Worm (Caenorhabditis elegans) whole organism, mixed stage, embryonic: Measurements from ENCODE around the gene btb-10.

ENCODE experiments used
- M03D4.4 ChIP-seq: sonication (generic microtip); optimal IDR thresholded peaks from 2 replicates; lab custom pipeline; 2017; ENCODE audit warnings: mild to moderate bottlenecking, missing genetic modification characterization, missing compliant biosample characterization
- bed-3 ChIP-seq: fragments of 200-800 bp; sonication (Bioruptor generic); optimal IDR thresholded peaks from 3 replicates; lab custom pipeline; 2018; ENCODE audit warnings: mild to moderate bottlenecking, missing genetic modification characterization, moderate library complexity, missing compliant biosample characterization
- blmp-1 ChIP-seq: fragments of 150-350 bp; optimal IDR thresholded peaks from 2 replicates; lab custom pipeline; 2014; ENCODE audit warnings: missing biosample characterization, missing genetic modification characterization
- ceh-39 ChIP-seq: fragments of 150-350 bp; optimal IDR thresholded peaks from 2 replicates; lab custom pipeline; 2014; ENCODE audit warnings: missing biosample characterization, missing genetic modification characterization
- ceh-43 ChIP-seq: fragments of 200-800 bp; sonication (Bioruptor generic); optimal IDR thresholded peaks from 2 replicates; lab custom pipeline; 2018; ENCODE audit warnings: mild to moderate bottlenecking, missing genetic modification characterization, moderate library complexity, missing compliant biosample characterization
- ces-1 ChIP-seq: fragments of 150-350 bp; optimal IDR thresholded peaks from 2 replicates; lab custom pipeline; 2014; ENCODE audit warnings: missing biosample characterization, missing genetic modification reagents, missing genetic modification characterization
- cnd-1 ChIP-seq: fragments of 200-800 bp; sonication (Bioruptor generic); optimal IDR thresholded peaks from 2 replicates; lab custom pipeline; 2018; ENCODE audit warnings: mild to moderate bottlenecking, missing genetic modification characterization, missing compliant biosample characterization
- drap-1 ChIP-seq: fragments of 200-800 bp; sonication (Bioruptor generic); optimal IDR thresholded peaks from 3 replicates; lab custom pipeline; 2018; ENCODE audit warnings: mild to moderate bottlenecking, missing genetic modification characterization, missing compliant biosample characterization
- elt-1 ChIP-seq: sonication (generic microtip); optimal IDR thresholded peaks from 2 replicates; lab custom pipeline; 2017; ENCODE audit warnings: missing genetic modification characterization, mild to moderate bottlenecking, missing compliant biosample characterization, antibody characterized with exemption, moderate library complexity, borderline replicate concordance; ENCODE audit not compliant: insufficient read depth
- elt-3 ChIP-seq: fragments of 150-350 bp; optimal IDR thresholded peaks from 2 replicates; lab custom pipeline; 2014; ENCODE audit warnings: missing biosample characterization, missing genetic modification characterization
- flh-1 ChIP-seq: fragments of 200-800 bp; sonication (Bioruptor generic); optimal IDR thresholded peaks from 2 replicates; lab custom pipeline; 2018; ENCODE audit warnings: mild to moderate bottlenecking, missing genetic modification characterization, moderate library complexity, missing compliant biosample characterization
- ham-2 ChIP-seq: fragments of 200-800 bp; sonication (Bioruptor generic); optimal IDR thresholded peaks from 2 replicates; lab custom pipeline; 2018; ENCODE audit warnings: mild to moderate bottlenecking, missing genetic modification characterization, missing compliant biosample characterization
- hlh-1 ChIP-seq: fragments of 150-350 bp; optimal IDR thresholded peaks from 2 replicates; lab custom pipeline; 2014; ENCODE audit warnings: missing biosample characterization, missing genetic modification reagents, missing genetic modification characterization
- lin-13 ChIP-seq: fragments of 150-350 bp; optimal IDR thresholded peaks from 2 replicates; lab custom pipeline; 2014; ENCODE audit warnings: missing biosample characterization, missing genetic modification characterization
- lin-32 ChIP-seq: fragments of 200-800 bp; sonication (Bioruptor generic); optimal IDR thresholded peaks from 2 replicates; lab custom pipeline; 2018; ENCODE audit warnings: mild to moderate bottlenecking, missing genetic modification characterization, missing compliant biosample characterization
- lsy-2 ChIP-seq: fragments of 150-350 bp; optimal IDR thresholded peaks from 2 replicates; lab custom pipeline; 2014; ENCODE audit warnings: missing biosample characterization, missing genetic modification characterization
- mab-5 ChIP-seq: fragments of 150-350 bp; optimal IDR thresholded peaks from 2 replicates; lab custom pipeline; 2014; ENCODE audit warnings: missing biosample characterization, missing genetic modification characterization
- mep-1 ChIP-seq: fragments of 150-350 bp; optimal IDR thresholded peaks from 2 replicates; lab custom pipeline; 2017; ENCODE audit warnings: missing biosample characterization, missing genetic modification reagents, missing genetic modification characterization, inconsistent platforms
- mls-2 ChIP-seq: sonication (generic microtip); optimal IDR thresholded peaks from 2 replicates; lab custom pipeline; 2016; ENCODE audit warnings: mild to moderate bottlenecking, missing genetic modification characterization, moderate library complexity, missing compliant biosample characterization
- nhr-12 ChIP-seq: fragments of 150-350 bp; optimal IDR thresholded peaks from 2 replicates; lab custom pipeline; 2014; ENCODE audit warnings: missing biosample characterization, missing genetic modification characterization
- nhr-2 ChIP-seq: fragments of 150-350 bp; optimal IDR thresholded peaks from 2 replicates; lab custom pipeline; 2014; ENCODE audit warnings: missing biosample characterization, missing genetic modification characterization
- nhr-237 ChIP-seq: fragments of 150-350 bp; optimal IDR thresholded peaks from 2 replicates; lab custom pipeline; 2014; ENCODE audit warnings: missing biosample characterization, missing genetic modification characterization
- nhr-28 ChIP-seq: fragments of 150-350 bp; optimal IDR thresholded peaks from 2 replicates; lab custom pipeline; 2014; ENCODE audit warnings: missing biosample characterization, missing genetic modification characterization
- nhr-76 ChIP-seq: sonication (generic microtip); optimal IDR thresholded peaks from 2 replicates; lab custom pipeline; 2017; ENCODE audit warnings: missing biosample characterization, missing genetic modification characterization
- pha-4 ChIP-seq: fragments of 150-350 bp; optimal IDR thresholded peaks from 2 replicates; lab custom pipeline; 2018; ENCODE audit warnings: missing biosample characterization, missing genetic modification reagents, missing genetic modification characterization
- sem-2 ChIP-seq: fragments of 200-800 bp; sonication (Bioruptor generic); optimal IDR thresholded peaks from 2 replicates; lab custom pipeline; 2018; ENCODE audit warnings: mild to moderate bottlenecking, missing genetic modification characterization, missing compliant biosample characterization
- snpc-4 ChIP-seq: fragments of 150-350 bp; optimal IDR thresholded peaks from 2 replicates; lab custom pipeline; 2014; ENCODE audit warnings: missing biosample characterization, missing genetic modification characterization
- sptf-1 ChIP-seq: sonication (generic microtip); optimal IDR thresholded peaks from 2 replicates; lab custom pipeline; 2017; ENCODE audit warnings: mild to moderate bottlenecking, missing genetic modification characterization, moderate library complexity, missing compliant biosample characterization
- tbx-8 ChIP-seq: fragments of 200-800 bp; sonication (Bioruptor generic); optimal IDR thresholded peaks from 2 replicates; lab custom pipeline; 2018; ENCODE audit warnings: mild to moderate bottlenecking, missing genetic modification characterization, moderate library complexity, missing compliant biosample characterization
- unc-120 ChIP-seq: sonication (generic microtip); optimal IDR thresholded peaks from 2 replicates; lab custom pipeline; 2017; ENCODE audit warnings: missing genetic modification characterization, missing compliant biosample characterization; ENCODE audit not compliant: poor library complexity, severe bottlenecking
- unc-39 ChIP-seq: fragments of 150-350 bp; optimal IDR thresholded peaks from 2 replicates; lab custom pipeline; 2014; ENCODE audit warnings: missing biosample characterization, missing genetic modification characterization
- unc-62 ChIP-seq: fragments of 150-350 bp; optimal IDR thresholded peaks from 2 replicates; lab custom pipeline; 2014; ENCODE audit warnings: missing biosample characterization, missing genetic modification reagents, missing genetic modification characterization
- zip-8 ChIP-seq: fragments of 150-350 bp; optimal IDR thresholded peaks from 2 replicates; lab custom pipeline; 2014; ENCODE audit warnings: missing biosample characterization, missing genetic modification characterization
- ztf-11 ChIP-seq: fragments of 150-350 bp; optimal IDR thresholded peaks from 2 replicates; lab custom pipeline; 2014; ENCODE audit warnings: missing biosample characterization, missing genetic modification characterization

The btb-10 gene

ce11 chrII:1085546-1085945 is 24.9 kb upstream of the btb-10 start:
- TF ChIP-seq tbx-8 = no peak
- TF ChIP-seq mls-2 (tag; lab: Kevin White, UChicago) = no peak
- TF ChIP-seq cnd-1 (tag; lab: Kevin White, UChicago) = no peak
- TF ChIP-seq lsy-2 = no peak
- TF ChIP-seq sem-2 (GFP tag; lab: Kevin White, UChicago) = no peak
- TF ChIP-seq nhr-76 (tag; lab: Kevin White, UChicago) = no peak
- TF ChIP-seq ces-1 (GFP tag; lab: Kevin White, UChicago) = no peak
- no peak for TF ChIP-seq nhr-12
- TF ChIP-seq lin-32 = no peak
- no peak for TF ChIP-seq M03D4.4 (tag; lab: Kevin White, UChicago)
- no peak for TF ChIP-seq ceh-43 (GFP tag; lab: Kevin White, UChicago)
- no peak for TF ChIP-seq snpc-4
- TF ChIP-seq ham-2 (GFP tag; lab: Kevin White, UChicago) = no peak
- no peak for TF ChIP-seq elt-3 (tag; lab: Kevin White, UChicago)
- TF ChIP-seq mab-5 (tag; lab: Kevin White, UChicago) = no peak
- TF ChIP-seq unc-120 (tag; lab: Kevin White, UChicago) = no peak
- no peak for TF ChIP-seq unc-62 (GFP tag; lab: Kevin White, UChicago)
- TF ChIP-seq unc-39 (tag; lab: Kevin White, UChicago) = no peak
- TF ChIP-seq ceh-39 (tag; lab: Kevin White, UChicago) = no peak

ce11 chrII:1084899-1085298 is 24.3 kb upstream of the btb-10 start:
- no peak for TF ChIP-seq tbx-8
- no peak for TF ChIP-seq sem-2 (GFP tag; lab: Kevin White, UChicago)
- TF ChIP-seq blmp-1 = no peak
- no peak for TF ChIP-seq nhr-76 (tag; lab: Kevin White, UChicago)
- no peak for TF ChIP-seq cnd-1 (tag; lab: Kevin White, UChicago)
- no peak for TF ChIP-seq mep-1 (tag; lab: Kevin White, UChicago)
- TF ChIP-seq elt-3 (tag; lab: Kevin White, UChicago) = no peak
- peak; percentile 13 for TF ChIP-seq unc-120 (tag; lab: Kevin White, UChicago)
- no peak for TF ChIP-seq flh-1 (GFP tag; lab: Kevin White, UChicago)
- no peak for TF ChIP-seq mab-5 (tag; lab: Kevin White, UChicago)
- TF ChIP-seq ces-1 (GFP tag; lab: Kevin White, UChicago) = peak; percentile 6
- TF ChIP-seq unc-39 (tag; lab: Kevin White, UChicago) = no peak
- peak; percentile 75 for TF ChIP-seq hlh-1 (tag; lab: Kevin White, UChicago)
- TF ChIP-seq ham-2 (GFP tag; lab: Kevin White, UChicago) = no peak
- TF ChIP-seq nhr-12 = no peak
- no peak for TF ChIP-seq ztf-11 (tag; lab: Kevin White, UChicago)
- TF ChIP-seq drap-1 = no peak
- no peak for TF ChIP-seq elt-1 (tag; lab: Kevin White, UChicago)
- no peak for TF ChIP-seq nhr-28
- no peak for TF ChIP-seq sptf-1 (tag; lab: Kevin White, UChicago)
- TF ChIP-seq pha-4 (tag; lab: Kevin White, UChicago) = no peak
- peak; percentile 71 for TF ChIP-seq unc-62 (GFP tag; lab: Kevin White, UChicago)
- TF ChIP-seq lin-13 (tag; lab: Kevin White, UChicago) = no peak
- no peak for TF ChIP-seq nhr-237 (tag; lab: Kevin White, UChicago)
- TF ChIP-seq M03D4.4 (tag; lab: Kevin White, UChicago) = no peak

ce11 chrII:1082859-1083258 is 22.3 kb upstream of the btb-10 start, which contains the start of gene K02E7.1:
Gene K02E7.1 (plus strand): TSS chrII:1083159.
- TF ChIP-seq lsy-2 (no peak), hlh-1 (tag; lab: Kevin White, UChicago) (no peak), cnd-1 (tag; lab: Kevin White, UChicago) (no peak), nhr-12 (no peak), zip-8 (tag; lab: Kevin White, UChicago) (no peak), mep-1 (tag; lab: Kevin White, UChicago) (no peak), mls-2 (tag; lab: Kevin White, UChicago) (no peak), ham-2 (GFP tag; lab: Kevin White, UChicago) (no peak), sptf-1 (tag; lab: Kevin White, UChicago) (no peak), lin-13 (tag; lab: Kevin White, UChicago) (no peak), nhr-2 (tag; lab: Kevin White, UChicago) (no peak), bed-3 (GFP tag; lab: Kevin White, UChicago) (no peak), sem-2 (GFP tag; lab: Kevin White, UChicago) (no peak), drap-1 (no peak), unc-39 (tag; lab: Kevin White, UChicago) (no peak), flh-1 (GFP tag; lab: Kevin White, UChicago) (no peak), tbx-8 (no peak), blmp-1 (no peak)
